Worm (Caenorhabditis elegans) whole organism, early embryonic: Measurements from ENCODE around the gene srt-34.

Source experiments
- aly-1 ChIP-seq: sonication (generic microtip); optimal IDR thresholded peaks from 2 replicates; lab custom pipeline; 2016; ENCODE audit warnings: missing genetic modification characterization, missing compliant biosample characterization
- ama-1 ChIP-seq: fragments of 150-350 bp; optimal IDR thresholded peaks from 2 replicates; lab custom pipeline; 2014
- flt-1 ChIP-seq: fragments of 200-800 bp; sonication (Bioruptor generic); IDR thresholded peaks from 2 replicates; pipeline ENCODE4 v1.3.6; 2022; ENCODE audit warnings: missing genetic modification characterization, missing compliant biosample characterization
- hmg-4 ChIP-seq: fragments of 200-800 bp; sonication (Bioruptor generic); optimal IDR thresholded peaks from 2 replicates; lab custom pipeline; 2018; ENCODE audit warnings: mild to moderate bottlenecking, missing genetic modification characterization, missing compliant biosample characterization
- tra-4 ChIP-seq: sonication (generic microtip); optimal IDR thresholded peaks from 2 replicates; lab custom pipeline; 2017; ENCODE audit warnings: missing genetic modification characterization, missing compliant biosample characterization

DNA sequence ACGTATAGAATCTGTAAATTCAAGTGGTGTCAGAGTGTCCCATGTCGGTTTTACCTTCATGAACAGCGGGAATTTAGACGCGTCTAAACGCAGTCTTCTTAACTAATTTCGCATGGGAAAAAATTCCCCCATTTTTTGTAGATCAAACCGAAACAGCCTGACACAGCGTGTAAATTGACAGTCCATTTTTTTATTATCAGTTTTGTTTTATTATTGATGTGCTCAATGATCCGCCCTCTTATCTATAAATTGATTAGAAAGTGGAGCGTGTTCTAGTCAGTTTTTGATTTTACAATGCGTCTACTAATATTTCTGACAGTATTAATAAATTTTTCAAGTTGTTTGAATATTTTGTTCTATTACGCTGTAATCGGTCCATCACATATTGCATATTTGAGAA is 31.1 kb upstream of the srt-34 start, which contains the start of gene ugt-53:
- TF ChIP-seq hmg-4 (GFP tag; lab: Kevin White, UChicago) (no peak), tra-4 (tag; lab: Kevin White, UChicago) (no peak), ama-1 (lab: Kevin White, UChicago) (no peak), flt-1 (GFP tag; lab: Robert Waterston, UW) (no peak), aly-1 (tag; lab: Kevin White, UChicago) (no peak)
